Worm (Caenorhabditis elegans): ENCODE data around the gene R10F2.5.

Gene R10F2.5

ce11 chrIII:2924658-2925057 lies at the start of gene R10F2.5:
Gene R10F2.5 (minus strand): TSS chrIII:2924758.
- TF ChIP-seq him-1 (tag; optimal IDR thresholded peaks at IDR 0.05) = no peak
- no peak for TF ChIP-seq W03F9.2 (tag; optimal IDR thresholded peaks at IDR 0.05)
- TF ChIP-seq dao-5 (tag; optimal IDR thresholded peaks at IDR 0.05) = no peak

- TF ChIP-seq W03F9.2 (tag; optimal IDR thresholded peaks at IDR 0.05) = no peak
- TF ChIP-seq dao-5 (tag; optimal IDR thresholded peaks at IDR 0.05) = no peak
- TF ChIP-seq him-1 (tag; optimal IDR thresholded peaks at IDR 0.05) = no peak
These were observed 48.4 kb upstream of the R10F2.5 start for ce11 chrIII:2972977-2973376.

ce11 chrIII:2970251-2970650 lies 45.7 kb upstream of the R10F2.5 start:
- TF ChIP-seq him-1 (tag; optimal IDR thresholded peaks at IDR 0.05) (no peak), W03F9.2 (tag; optimal IDR thresholded peaks at IDR 0.05) (no peak), dao-5 (tag; optimal IDR thresholded peaks at IDR 0.05) (no peak)

ce11 chrIII:2966462-2966861 lies 41.9 kb upstream of the R10F2.5 start:
- TF ChIP-seq W03F9.2 (tag; optimal IDR thresholded peaks at IDR 0.05) = peak; percentile 32
- TF ChIP-seq dao-5 (tag; optimal IDR thresholded peaks at IDR 0.05) = no peak

ce11 chrIII:2965534-2965933 lies 41.0 kb upstream of the R10F2.5 start, which contains the start of gene H05C05.2:
Gene H05C05.2 (minus strand): TSS chrIII:2965634.
- no peak for TF ChIP-seq dao-5 (tag; optimal IDR thresholded peaks at IDR 0.05)
- no peak for TF ChIP-seq W03F9.2 (tag; optimal IDR thresholded peaks at IDR 0.05)
- no peak for TF ChIP-seq him-1 (tag; optimal IDR thresholded peaks at IDR 0.05)

- no peak for TF ChIP-seq W03F9.2 (tag; optimal IDR thresholded peaks at IDR 0.05)
- no peak for TF ChIP-seq him-1 (tag; optimal IDR thresholded peaks at IDR 0.05)
These were observed 37.3 kb upstream of the R10F2.5 start for ce11 chrIII:2961840-2962239.

- no peak for TF ChIP-seq W03F9.2 (tag; optimal IDR thresholded peaks at IDR 0.05)
- TF ChIP-seq dao-5 (tag; optimal IDR thresholded peaks at IDR 0.05) = no peak
- TF ChIP-seq him-1 (tag; optimal IDR thresholded peaks at IDR 0.05) = no peak
These were observed 27.9 kb upstream of the R10F2.5 start for ce11 chrIII:2952437-2952836.

ce11 chrIII:2948310-2948961 lies 23.9 kb upstream of the R10F2.5 start:
- TF ChIP-seq W03F9.2 (tag; optimal IDR thresholded peaks at IDR 0.05) = no peak
- no peak for TF ChIP-seq dao-5 (tag; optimal IDR thresholded peaks at IDR 0.05)
- no peak for TF ChIP-seq him-1 (tag; optimal IDR thresholded peaks at IDR 0.05)

- no peak for TF ChIP-seq him-1 (tag; optimal IDR thresholded peaks at IDR 0.05)
- no peak for TF ChIP-seq dao-5 (tag; optimal IDR thresholded peaks at IDR 0.05)
- TF ChIP-seq W03F9.2 (tag; optimal IDR thresholded peaks at IDR 0.05) = no peak
These were observed 22.7 kb upstream of the R10F2.5 start for ce11 chrIII:2947251-2947650.

- TF ChIP-seq him-1 (tag; optimal IDR thresholded peaks at IDR 0.05) = no peak
- TF ChIP-seq dao-5 (tag; optimal IDR thresholded peaks at IDR 0.05) = no peak
- TF ChIP-seq W03F9.2 (tag; optimal IDR thresholded peaks at IDR 0.05) = no peak
These were observed 22.1 kb upstream of the R10F2.5 start, which contains the start of gene H05C05.1 for ce11 chrIII:2946626-2947168. Gene H05C05.1 (plus strand): TSS chrIII:2947118.

ce11 chrIII:2946101-2946500 lies 21.5 kb upstream of the R10F2.5 start, which contains the start of gene H05C05.4:
Gene H05C05.4 (minus strand): TSS chrIII:2946201.
- no peak for TF ChIP-seq dao-5 (tag; optimal IDR thresholded peaks at IDR 0.05)
- no peak for TF ChIP-seq W03F9.2 (tag; optimal IDR thresholded peaks at IDR 0.05)
- no peak for TF ChIP-seq him-1 (tag; optimal IDR thresholded peaks at IDR 0.05)

ce11 chrIII:2943995-2944394 lies 19.4 kb upstream of the R10F2.5 start, which contains the start of gene R10F2.6:
Gene R10F2.6 (minus strand): TSS chrIII:2944095.
- TF ChIP-seq dao-5 (tag; optimal IDR thresholded peaks at IDR 0.05) (no peak), him-1 (tag; optimal IDR thresholded peaks at IDR 0.05) (no peak), W03F9.2 (tag; optimal IDR thresholded peaks at IDR 0.05) (no peak)

- TF ChIP-seq W03F9.2 (tag; optimal IDR thresholded peaks at IDR 0.05) = no peak
These were observed 17.0 kb upstream of the R10F2.5 start for ce11 chrIII:2941578-2941977.

- no peak for TF ChIP-seq W03F9.2 (tag; optimal IDR thresholded peaks at IDR 0.05)
- TF ChIP-seq him-1 (tag; optimal IDR thresholded peaks at IDR 0.05) = no peak
These were observed 13.2 kb upstream of the R10F2.5 start for ce11 chrIII:2937780-2938179.

ce11 chrIII:2923012-2923411 lies 1.5 kb downstream of the R10F2.5 start, which contains the start of gene R10F2.4:
Gene R10F2.4 (minus strand): TSS chrIII:2923112.
- TF ChIP-seq him-1 (tag; optimal IDR thresholded peaks at IDR 0.05) = no peak
- no peak for TF ChIP-seq dao-5 (tag; optimal IDR thresholded peaks at IDR 0.05)
- TF ChIP-seq W03F9.2 (tag; optimal IDR thresholded peaks at IDR 0.05) = no peak

All from whole organism, L4/young adult.